Worm (Caenorhabditis elegans) whole organism, L1 larva: ENCODE data around the gene ttbk-3.
A peak's percentile ranks its signal among the peaks of the same experiment; 100 is the strongest.

Experiments used
- C04F5.9 ChIP-seq: sonication (generic microtip); optimal IDR thresholded peaks from 2 replicates; lab custom pipeline; 2016; ENCODE audit warnings: missing genetic modification characterization, missing compliant biosample characterization
- C34B4.2 ChIP-seq: sonication (generic microtip); optimal IDR thresholded peaks from 2 replicates; lab custom pipeline; 2017; ENCODE audit warnings: mild to moderate bottlenecking, missing genetic modification characterization, missing compliant biosample characterization
- alr-1 ChIP-seq: fragments of 200-800 bp; sonication (Bioruptor generic); optimal IDR thresholded peaks from 2 replicates; lab custom pipeline; 2018; ENCODE audit warnings: borderline replicate concordance, mild to moderate bottlenecking, missing genetic modification characterization, missing compliant biosample characterization
- blmp-1 ChIP-seq: fragments of 150-350 bp; optimal IDR thresholded peaks from 2 replicates; lab custom pipeline; 2014; ENCODE audit warnings: missing biosample characterization, missing genetic modification characterization
- ceh-82 ChIP-seq, 3 experiments: fragments of 150-350 bp in 1 of 3; sonication (generic microtip) in 2 of 3; optimal IDR thresholded peaks; 2 replicates each; lab custom pipeline; 2014 to 2017; ENCODE audit warnings: missing biosample characterization in 3 of 3, missing genetic modification characterization in 3 of 3
- ceh-90 ChIP-seq: sonication (generic microtip); optimal IDR thresholded peaks from 2 replicates; lab custom pipeline; 2016; ENCODE audit warnings: missing genetic modification characterization, missing compliant biosample characterization
- ces-1 ChIP-seq: fragments of 150-350 bp; optimal IDR thresholded peaks from 2 replicates; lab custom pipeline; 2014; ENCODE audit warnings: missing biosample characterization, missing genetic modification reagents, missing genetic modification characterization
- efl-1 ChIP-seq, 4 experiments: fragments of 150-350 bp; optimal IDR thresholded peaks in 3 of 4; peaks in 1 of 4; 1 replicate in 1 of 4; 2 replicates in 3 of 4; lab custom pipeline; 2014; ENCODE audit warnings: missing biosample characterization in 2 of 4, missing genetic modification characterization in 2 of 4, missing genetic modification reagents in 2 of 4
- efl-3 ChIP-seq: fragments of 200-800 bp; sonication (Bioruptor generic); optimal IDR thresholded peaks from 2 replicates; lab custom pipeline; 2018; ENCODE audit warnings: mild to moderate bottlenecking, missing genetic modification characterization, missing compliant biosample characterization
- egl-13 ChIP-seq: sonication (generic microtip); optimal IDR thresholded peaks from 2 replicates; lab custom pipeline; 2016; ENCODE audit warnings: missing genotype, missing genetic modification reagents, missing genetic modification characterization, missing compliant biosample characterization
- egl-27 ChIP-seq, 2 experiments: fragments of 150-350 bp in 1 of 2; sonication (generic microtip); optimal IDR thresholded peaks; 3 replicates each; lab custom pipeline; 2017 to 2018; ENCODE audit warnings: missing biosample characterization in 2 of 2, missing genetic modification characterization in 2 of 2, missing genetic modification reagents in 2 of 2
- elt-2 ChIP-seq: sonication (generic microtip); optimal IDR thresholded peaks from 2 replicates; lab custom pipeline; 2016; ENCODE audit warnings: missing genetic modification characterization, mild to moderate bottlenecking, inconsistent platforms, missing compliant biosample characterization, missing genetic modification reagents
- elt-3 ChIP-seq, 6 experiments: fragments of 150-350 bp in 1 of 6; sonication (generic microtip); optimal IDR thresholded peaks; 2 replicates each; lab custom pipeline; 2017 to 2018; ENCODE audit warnings: missing biosample characterization in 6 of 6, missing genetic modification characterization in 6 of 6, inconsistent platforms in 1 of 6
- ets-5 ChIP-seq: fragments of 200-800 bp; sonication (Bioruptor generic); IDR thresholded peaks from 2 replicates; pipeline ENCODE4 v1.3.6; 2022; ENCODE audit warnings: missing genetic modification characterization, missing compliant biosample characterization
- fkh-10 ChIP-seq: sonication (generic microtip); optimal IDR thresholded peaks from 2 replicates; lab custom pipeline; 2017; ENCODE audit warnings: missing biosample characterization, missing genetic modification reagents, missing genetic modification characterization
- fkh-4 ChIP-seq: sonication (generic microtip); optimal IDR thresholded peaks from 2 replicates; lab custom pipeline; 2016; ENCODE audit warnings: missing compliant biosample characterization, missing genetic modification characterization, borderline replicate concordance
- fkh-8 ChIP-seq: sonication (generic microtip); optimal IDR thresholded peaks from 2 replicates; lab custom pipeline; 2016; ENCODE audit warnings: mild to moderate bottlenecking, missing genetic modification characterization, missing compliant biosample characterization
- grh-1 ChIP-seq: fragments of 200-800 bp; sonication (Bioruptor generic); IDR thresholded peaks from 2 replicates; pipeline ENCODE4 v1.3.6; 2022; ENCODE audit warnings: missing genetic modification reagents, missing genetic modification characterization, missing compliant biosample characterization
- hlh-4 ChIP-seq: sonication (generic microtip); optimal IDR thresholded peaks from 2 replicates; lab custom pipeline; 2016; ENCODE audit warnings: mild to moderate bottlenecking, missing genetic modification characterization, missing compliant biosample characterization
- hpl-2 ChIP-seq: fragments of 150-350 bp; optimal IDR thresholded peaks from 2 replicates; lab custom pipeline; 2014; ENCODE audit warnings: missing biosample characterization, missing genetic modification reagents, missing genetic modification characterization
- isw-1 ChIP-seq: fragments of 200-800 bp; sonication (Bioruptor generic); IDR thresholded peaks from 2 replicates; pipeline ENCODE4 v1.3.6; 2022; ENCODE audit warnings: missing genetic modification characterization, missing compliant biosample characterization
- jun-1 ChIP-seq: fragments of 150-350 bp; optimal IDR thresholded peaks from 2 replicates; lab custom pipeline; 2014; ENCODE audit warnings: missing biosample characterization, missing genetic modification reagents, missing genetic modification characterization
- lin-13 ChIP-seq: fragments of 150-350 bp; optimal IDR thresholded peaks from 2 replicates; lab custom pipeline; 2014; ENCODE audit warnings: missing biosample characterization, missing genetic modification reagents, missing genetic modification characterization
- lin-14 ChIP-seq: fragments of 200-800 bp; sonication (Bioruptor generic); optimal IDR thresholded peaks from 2 replicates; lab custom pipeline; 2018; ENCODE audit warnings: mild to moderate bottlenecking, missing genetic modification characterization, moderate library complexity, missing compliant biosample characterization
- lin-15B ChIP-seq: fragments of 150-350 bp; sonication (generic microtip); optimal IDR thresholded peaks from 3 replicates; lab custom pipeline; 2014; ENCODE audit warnings: missing biosample characterization, missing genetic modification characterization
- lin-35 ChIP-seq, 2 experiments: fragments of 150-350 bp; optimal IDR thresholded peaks; 2 replicates each; lab custom pipeline; 2014; ENCODE audit warnings: missing biosample characterization in 2 of 2, missing genetic modification characterization in 2 of 2, missing genetic modification reagents in 2 of 2
- lir-3 ChIP-seq: sonication (generic microtip); optimal IDR thresholded peaks from 2 replicates; lab custom pipeline; 2016; ENCODE audit warnings: mild to moderate bottlenecking, missing genetic modification characterization, moderate library complexity, missing compliant biosample characterization; ENCODE audit not compliant: poor library complexity
- lsy-2 ChIP-seq, 2 experiments: fragments of 150-350 bp; optimal IDR thresholded peaks; 2 replicates each; lab custom pipeline; 2014; ENCODE audit warnings: missing biosample characterization in 2 of 2, missing genetic modification characterization in 2 of 2
- mef-2 ChIP-seq: fragments of 150-350 bp; optimal IDR thresholded peaks from 2 replicates; lab custom pipeline; 2014; ENCODE audit warnings: missing biosample characterization, missing genetic modification characterization
- mep-1 ChIP-seq: fragments of 150-350 bp; optimal IDR thresholded peaks from 2 replicates; lab custom pipeline; 2014; ENCODE audit warnings: missing biosample characterization, missing genetic modification characterization
- nhr-12 ChIP-seq: sonication (generic microtip); optimal IDR thresholded peaks from 2 replicates; lab custom pipeline; 2017; ENCODE audit warnings: missing biosample characterization, missing genetic modification characterization
- nhr-20 ChIP-seq: sonication (generic microtip); optimal IDR thresholded peaks from 2 replicates; lab custom pipeline; 2016; ENCODE audit warnings: mild to moderate bottlenecking, missing genetic modification characterization, missing compliant biosample characterization
- nhr-237 ChIP-seq: fragments of 150-350 bp; optimal IDR thresholded peaks from 2 replicates; lab custom pipeline; 2014; ENCODE audit warnings: missing biosample characterization, missing genetic modification characterization
- nhr-76 ChIP-seq: sonication (generic microtip); optimal IDR thresholded peaks from 2 replicates; lab custom pipeline; 2017; ENCODE audit warnings: missing biosample characterization, missing genetic modification characterization
- nhr-77 ChIP-seq: fragments of 150-350 bp; optimal IDR thresholded peaks from 2 replicates; lab custom pipeline; 2014; ENCODE audit warnings: missing biosample characterization, missing genetic modification characterization
- nhr-84 ChIP-seq: sonication (generic microtip); optimal IDR thresholded peaks from 2 replicates; lab custom pipeline; 2017; ENCODE audit warnings: missing biosample characterization, missing genetic modification characterization
- nhr-85 ChIP-seq: sonication (generic microtip); peaks from one replicate; lab custom pipeline; 2016; ENCODE audit warnings: missing genetic modification characterization, inconsistent platforms, missing compliant biosample characterization
- nhr-90 ChIP-seq: sonication (generic microtip); optimal IDR thresholded peaks from 2 replicates; lab custom pipeline; 2016; ENCODE audit warnings: mild to moderate bottlenecking, missing genetic modification characterization, missing compliant biosample characterization; ENCODE audit not compliant: poor library complexity
- pax-3 ChIP-seq: fragments of 200-800 bp; sonication (Bioruptor generic); optimal IDR thresholded peaks from 2 replicates; lab custom pipeline; 2018; ENCODE audit warnings: mild to moderate bottlenecking, missing genetic modification characterization, moderate library complexity, missing compliant biosample characterization
- rnt-1 ChIP-seq: sonication (generic microtip); optimal IDR thresholded peaks from 2 replicates; lab custom pipeline; 2016; ENCODE audit warnings: mild to moderate bottlenecking, missing genetic modification characterization, moderate library complexity, missing compliant biosample characterization
- sox-4 ChIP-seq: sonication (generic microtip); optimal IDR thresholded peaks from 2 replicates; lab custom pipeline; 2016; ENCODE audit warnings: missing genetic modification characterization, missing compliant biosample characterization
- sptf-1 ChIP-seq: fragments of 150-350 bp; optimal IDR thresholded peaks from 2 replicates; lab custom pipeline; 2014; ENCODE audit warnings: missing biosample characterization, missing genetic modification characterization
- sup-37 ChIP-seq: fragments of 200-800 bp; sonication (Bioruptor generic); optimal IDR thresholded peaks from 2 replicates; lab custom pipeline; 2018; ENCODE audit warnings: mild to moderate bottlenecking, missing genetic modification characterization, missing compliant biosample characterization
- tlp-1 ChIP-seq: fragments of 150-350 bp; optimal IDR thresholded peaks from 2 replicates; lab custom pipeline; 2014; ENCODE audit warnings: missing biosample characterization, missing genetic modification characterization
- unc-30 ChIP-seq: sonication (generic microtip); optimal IDR thresholded peaks from 2 replicates; lab custom pipeline; 2017; ENCODE audit warnings: missing biosample characterization, missing genetic modification characterization
- unc-62 ChIP-seq: fragments of 150-350 bp; optimal IDR thresholded peaks from 2 replicates; lab custom pipeline; 2014; ENCODE audit warnings: missing biosample characterization, missing genetic modification reagents, missing genetic modification characterization
- unc-86 ChIP-seq: sonication (generic microtip); optimal IDR thresholded peaks from 2 replicates; lab custom pipeline; 2016; ENCODE audit warnings: missing genetic modification characterization, missing compliant biosample characterization
- unc-98 ChIP-seq: fragments of 200-800 bp; sonication (Bioruptor generic); IDR thresholded peaks from 2 replicates; pipeline ENCODE4 v1.3.6; 2022; ENCODE audit warnings: missing genetic modification characterization, missing compliant biosample characterization
- vab-15 ChIP-seq: sonication (generic microtip); optimal IDR thresholded peaks from 2 replicates; lab custom pipeline; 2017; ENCODE audit warnings: missing genotype, mild to moderate bottlenecking, missing genetic modification characterization, missing compliant biosample characterization
- xbp-1 ChIP-seq: sonication (generic microtip); optimal IDR thresholded peaks from 2 replicates; lab custom pipeline; 2016; ENCODE audit warnings: missing genetic modification characterization, missing compliant biosample characterization
- zip-4 ChIP-seq: fragments of 200-800 bp; sonication (Bioruptor generic); optimal IDR thresholded peaks from 2 replicates; lab custom pipeline; 2018; ENCODE audit warnings: mild to moderate bottlenecking, missing genetic modification characterization, moderate library complexity, missing compliant biosample characterization
- ztf-11 ChIP-seq, 2 experiments: sonication (generic microtip); optimal IDR thresholded peaks; 2 replicates each; lab custom pipeline; 2016 to 2017; ENCODE audit warnings: missing genetic modification characterization in 2 of 2, missing biosample characterization in 1 of 2, missing compliant biosample characterization in 1 of 2
- ztf-4 ChIP-seq: fragments of 150-350 bp; optimal IDR thresholded peaks from 2 replicates; lab custom pipeline; 2014; ENCODE audit warnings: missing biosample characterization, missing genetic modification characterization

Gene ttbk-3

ce11 chrIV:9867915-9868314, 21.8 kb downstream of the ttbk-3 start:
- TF ChIP-seq efl-3 (GFP tag; lab: Kevin White, UChicago) (no peak), nhr-90 (tag; lab: Kevin White, UChicago) (peak; percentile 87), alr-1 (tag; lab: Kevin White, UChicago) (no peak), ces-1 (GFP tag; lab: Kevin White, UChicago) (no peak), vab-15 (tag; lab: Kevin White, UChicago) (no peak), ets-5 (GFP tag; lab: Robert Waterston, UW) (no peak), nhr-77 (tag; lab: Kevin White, UChicago) (no peak), mef-2 (tag; lab: Kevin White, UChicago) (no peak), jun-1 (tag; lab: Kevin White, UChicago) (no peak), fkh-4 (tag; lab: Kevin White, UChicago) (no peak), elt-2 (tag; lab: Kevin White, UChicago) (no peak), unc-62 (GFP tag; lab: Kevin White, UChicago) (no peak), nhr-12 (tag; lab: Kevin White, UChicago) (no peak), sup-37 (GFP tag; lab: Kevin White, UChicago) (no peak), ceh-82 (tag; optimal IDR thresholded peaks at IDR 0.05; lab: Kevin White, UChicago) (no peak), lin-13 (GFP tag; lab: Kevin White, UChicago) (peak; percentile 36), lin-15B (tag; lab: Kevin White, UChicago) (no peak), lsy-2 (tag; optimal IDR thresholded peaks at IDR 0.05; lab: Kevin White, UChicago) (peak; percentile 61 to 74), blmp-1 (tag; lab: Kevin White, UChicago) (peak; percentile 94), xbp-1 (tag; lab: Kevin White, UChicago) (no peak), mep-1 (peak; percentile 53), hpl-2 (GFP tag; lab: Kevin White, UChicago) (no peak), fkh-10 (GFP tag; lab: Kevin White, UChicago) (no peak), tlp-1 (tag; lab: Kevin White, UChicago) (no peak), nhr-20 (tag; lab: Kevin White, UChicago) (peak; percentile 96), unc-30 (tag; lab: Kevin White, UChicago) (no peak), elt-3 (tag; optimal IDR thresholded peaks at IDR 0.05; lab: Kevin White, UChicago) (peak in 5 of 6 experiments; percentile 56 to 98 (median 67)), unc-98 (no peak), egl-13 (tag; lab: Kevin White, UChicago) (no peak), isw-1 (GFP tag; lab: Robert Waterston, UW) (no peak), lir-3 (tag; lab: Kevin White, UChicago) (peak; percentile 56), unc-86 (no peak), ceh-90 (no peak), rnt-1 (tag; lab: Kevin White, UChicago) (no peak), nhr-76 (tag; lab: Kevin White, UChicago) (no peak), zip-4 (GFP tag; lab: Kevin White, UChicago) (no peak), sptf-1 (tag; lab: Kevin White, UChicago) (no peak), nhr-237 (tag; lab: Kevin White, UChicago) (no peak), lin-35 (GFP tag; optimal IDR thresholded peaks at IDR 0.05; lab: Kevin White, UChicago) (peak in 1 of 2 experiments; percentile 74), hlh-4 (tag; lab: Kevin White, UChicago) (no peak), nhr-85 (tag; lab: Kevin White, UChicago) (peak; percentile 98), C04F5.9 (tag; lab: Kevin White, UChicago) (no peak), pax-3 (no peak), nhr-84 (tag; lab: Kevin White, UChicago) (no peak), C34B4.2 (tag; lab: Kevin White, UChicago) (no peak), lin-14 (GFP tag; lab: Kevin White, UChicago) (peak; percentile 84), grh-1 (GFP tag; lab: Robert Waterston, UW) (peak; percentile 83), fkh-8 (tag; lab: Kevin White, UChicago) (no peak), sox-4 (tag; lab: Kevin White, UChicago) (no peak), ztf-4 (tag; lab: Kevin White, UChicago) (peak; percentile 62), efl-1 (optimal IDR thresholded peaks at IDR 0.05; lab: Kevin White, UChicago) (peak in 1 of 2 experiments; percentile 17), efl-1 (GFP tag; optimal IDR thresholded peaks at IDR 0.05 in 1 of 2; lab: Kevin White, UChicago) (peak in 1 of 2 experiments; percentile 94), ztf-11 (tag; optimal IDR thresholded peaks at IDR 0.05; lab: Kevin White, UChicago) (no peak), egl-27 (tag; optimal IDR thresholded peaks at IDR 0.05; lab: Kevin White, UChicago) (no peak)
